Fruit fly (Drosophila melanogaster): ENCODE results near the gene Dpm1.

Dpm1 gene

dm6 chr2L:19549412-19549811 lies 23.2 kb upstream of the Dpm1 start:
- TF ChIP-seq psq (optimal IDR thresholded peaks at IDR 0.05) = no peak
- peak in 1 of 2 experiments; percentile 73 for TF ChIP-seq EcR (GFP tag; optimal IDR thresholded peaks at IDR 0.05)
- TF ChIP-seq CG8478 (optimal IDR thresholded peaks at IDR 0.05) = no peak
- TF ChIP-seq pan (optimal IDR thresholded peaks at IDR 0.05) = no peak

dm6 chr2L:19548158-19548557 lies 22.0 kb upstream of the Dpm1 start, which contains the start of gene Tep4:
Tep4 (plus strand) TSS chr2L:19548507.
- TF ChIP-seq pan (optimal IDR thresholded peaks at IDR 0.05) = no peak
- TF ChIP-seq Dll (optimal IDR thresholded peaks at IDR 0.05) = no peak
- no peak for TF ChIP-seq psq (optimal IDR thresholded peaks at IDR 0.05)
- no peak for TF ChIP-seq CG8478 (optimal IDR thresholded peaks at IDR 0.05)
- no peak for TF ChIP-seq EcR (GFP tag; optimal IDR thresholded peaks at IDR 0.05)
- TF ChIP-seq usp (GFP tag; optimal IDR thresholded peaks at IDR 0.05) = no peak

DNA sequence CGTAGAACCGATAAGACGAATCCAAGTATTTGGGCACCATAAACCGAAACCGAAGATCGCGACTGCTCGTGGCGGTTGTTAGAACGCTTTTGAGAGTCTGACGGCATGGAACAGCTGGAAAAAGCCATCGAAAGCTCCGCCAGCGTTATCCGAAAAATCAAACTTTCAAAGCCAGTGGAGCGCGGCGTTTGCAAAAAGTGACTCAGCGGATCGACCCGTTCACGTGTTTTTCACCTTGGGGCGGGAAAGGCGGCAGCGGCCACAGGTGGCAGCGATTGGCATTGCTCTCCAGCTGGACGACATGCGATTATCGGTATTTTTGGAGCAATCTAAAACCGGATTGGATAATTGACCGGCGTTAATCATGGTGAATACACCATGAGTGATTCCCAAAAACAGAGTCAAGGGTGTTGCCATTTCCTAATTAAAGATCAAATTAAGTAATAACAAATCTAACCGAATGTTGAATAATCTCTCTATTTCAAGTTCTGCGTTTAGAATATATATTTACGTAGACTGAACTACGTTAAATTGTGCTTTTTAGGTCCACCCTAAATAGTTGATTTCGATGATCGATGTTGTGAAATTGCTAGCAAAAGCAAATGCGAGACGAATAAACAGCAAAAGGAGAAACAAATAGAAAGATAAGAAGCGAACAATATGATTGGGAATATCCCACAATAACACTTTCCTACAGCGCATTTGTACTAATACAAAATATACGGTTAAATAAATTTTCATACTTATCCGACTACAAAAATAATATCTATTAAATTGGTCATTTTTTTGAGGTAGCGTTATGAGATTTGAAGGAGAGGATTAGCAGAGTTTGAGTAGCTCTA lies 20.9 kb upstream of the Dpm1 start, which contains the start of gene CG10337:
Gene CG10337, minus strand, starts transcription at position 91 of the 842 bp plus-strand sequence.
- TF ChIP-seq EcR (GFP tag; optimal IDR thresholded peaks at IDR 0.05) = no peak
- TF ChIP-seq pan (optimal IDR thresholded peaks at IDR 0.05) = no peak
- no peak for TF ChIP-seq Dll (optimal IDR thresholded peaks at IDR 0.05)
- TF ChIP-seq psq (optimal IDR thresholded peaks at IDR 0.05) = no peak
- no peak for TF ChIP-seq usp (GFP tag; optimal IDR thresholded peaks at IDR 0.05)
- no peak for TF ChIP-seq CG8478 (optimal IDR thresholded peaks at IDR 0.05)

- TF ChIP-seq Dll (optimal IDR thresholded peaks at IDR 0.05) = no peak
- no peak for TF ChIP-seq CG8478 (optimal IDR thresholded peaks at IDR 0.05)
- no peak for TF ChIP-seq usp (GFP tag; optimal IDR thresholded peaks at IDR 0.05)
- no peak for TF ChIP-seq EcR (GFP tag; optimal IDR thresholded peaks at IDR 0.05)
- TF ChIP-seq psq (optimal IDR thresholded peaks at IDR 0.05) = no peak
- no peak for TF ChIP-seq pan (optimal IDR thresholded peaks at IDR 0.05)
These were observed 16.9 kb upstream of the Dpm1 start for dm6 chr2L:19543010-19543564.

- TF ChIP-seq CG8478 (optimal IDR thresholded peaks at IDR 0.05) (no peak), EcR (GFP tag; optimal IDR thresholded peaks at IDR 0.05) (no peak), usp (GFP tag; optimal IDR thresholded peaks at IDR 0.05) (no peak), pan (optimal IDR thresholded peaks at IDR 0.05) (no peak), Dll (optimal IDR thresholded peaks at IDR 0.05) (no peak), psq (optimal IDR thresholded peaks at IDR 0.05) (no peak)
These were observed 16.2 kb upstream of the Dpm1 start for dm6 chr2L:19542268-19542773.

- TF ChIP-seq Dll (optimal IDR thresholded peaks at IDR 0.05) (no peak), EcR (GFP tag; optimal IDR thresholded peaks at IDR 0.05) (peak in 1 of 2 experiments; percentile 42), pan (optimal IDR thresholded peaks at IDR 0.05) (no peak)
These were observed 14.1 kb upstream of the Dpm1 start, which contains the start of gene CG13081 for dm6 chr2L:19540307-19540706. CG13081 (plus strand) TSS chr2L:19540607.

DNA sequence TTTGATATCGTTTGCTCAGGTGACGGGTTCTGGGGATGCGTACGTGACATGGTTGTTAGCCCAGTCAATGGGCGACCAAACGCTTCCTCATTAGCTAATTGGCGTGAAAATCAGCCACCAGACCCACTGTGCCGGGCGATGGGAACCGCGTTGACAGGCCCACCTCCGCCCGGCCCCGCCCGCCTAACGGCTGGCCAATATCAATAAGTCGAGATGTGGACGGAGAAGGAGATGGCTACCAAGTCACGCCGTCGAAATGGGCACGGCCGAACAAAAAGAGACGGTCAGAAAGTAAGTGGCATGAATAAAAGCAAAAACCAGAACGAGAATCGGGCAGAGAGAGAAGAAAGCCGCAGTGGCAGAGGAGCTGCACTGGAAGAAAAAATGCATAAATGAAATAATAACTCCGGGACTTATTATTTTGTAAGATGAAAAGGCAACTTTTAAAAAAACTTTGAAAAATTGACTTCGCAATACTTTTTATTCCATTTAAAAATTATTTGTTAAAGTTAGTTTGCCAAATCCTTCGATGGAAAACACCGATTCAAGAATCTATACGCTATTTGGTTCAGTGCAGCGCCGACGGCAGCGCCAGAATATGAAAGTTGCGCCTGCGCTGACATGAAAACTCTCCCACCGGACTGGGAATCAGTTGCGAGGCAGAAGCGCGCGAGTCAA lies 11.8 kb upstream of the Dpm1 start, which contains the start of gene CG13082:
Gene CG13082, plus strand, starts transcription at position 647 of the 678 bp plus-strand sequence.
- no peak for TF ChIP-seq Dll (optimal IDR thresholded peaks at IDR 0.05)
- no peak for TF ChIP-seq EcR (GFP tag; optimal IDR thresholded peaks at IDR 0.05)
- TF ChIP-seq pan (optimal IDR thresholded peaks at IDR 0.05) = no peak
- no peak for TF ChIP-seq usp (GFP tag; optimal IDR thresholded peaks at IDR 0.05)
- no peak for TF ChIP-seq psq (optimal IDR thresholded peaks at IDR 0.05)
- TF ChIP-seq CG8478 (optimal IDR thresholded peaks at IDR 0.05) = no peak

- TF ChIP-seq Dll (optimal IDR thresholded peaks at IDR 0.05) = no peak
- no peak for TF ChIP-seq CG8478 (optimal IDR thresholded peaks at IDR 0.05)
- no peak for TF ChIP-seq EcR (GFP tag; optimal IDR thresholded peaks at IDR 0.05)
- no peak for TF ChIP-seq pan (optimal IDR thresholded peaks at IDR 0.05)
- no peak for TF ChIP-seq usp (GFP tag; optimal IDR thresholded peaks at IDR 0.05)
- TF ChIP-seq psq (optimal IDR thresholded peaks at IDR 0.05) = no peak
These were observed 9.1 kb upstream of the Dpm1 start, which contains the start of gene CG31697 for dm6 chr2L:19535234-19535633. CG31697 (plus strand) TSS chr2L:19535448.

DNA sequence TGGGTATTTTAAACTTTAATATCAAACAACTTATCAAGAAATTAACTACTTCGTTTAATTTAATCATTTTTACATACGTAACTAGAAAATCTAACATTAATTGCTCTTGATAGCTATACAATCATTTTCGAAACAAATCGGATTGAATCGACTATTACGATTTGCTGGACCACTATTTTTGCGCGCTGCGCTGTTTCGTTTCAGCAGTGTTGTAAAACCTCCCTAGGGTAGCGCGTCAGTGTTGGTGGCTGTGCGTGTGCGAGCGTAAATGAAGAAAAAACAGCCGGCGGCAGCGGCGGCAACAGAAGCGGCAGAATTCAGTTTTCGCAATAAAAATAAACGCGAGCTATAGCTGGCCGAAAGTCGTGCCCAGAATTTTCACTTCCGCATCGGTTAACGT lies 7.1 kb upstream of the Dpm1 start, which contains the start of gene CG33116:
Gene CG33116, plus strand, starts transcription at position 233 of the 400 bp plus-strand sequence.
- TF ChIP-seq usp (GFP tag; optimal IDR thresholded peaks at IDR 0.05) (no peak), Dll (optimal IDR thresholded peaks at IDR 0.05) (no peak), CG8478 (optimal IDR thresholded peaks at IDR 0.05) (no peak), EcR (GFP tag; optimal IDR thresholded peaks at IDR 0.05) (no peak), psq (optimal IDR thresholded peaks at IDR 0.05) (no peak), pan (optimal IDR thresholded peaks at IDR 0.05) (no peak)

DNA sequence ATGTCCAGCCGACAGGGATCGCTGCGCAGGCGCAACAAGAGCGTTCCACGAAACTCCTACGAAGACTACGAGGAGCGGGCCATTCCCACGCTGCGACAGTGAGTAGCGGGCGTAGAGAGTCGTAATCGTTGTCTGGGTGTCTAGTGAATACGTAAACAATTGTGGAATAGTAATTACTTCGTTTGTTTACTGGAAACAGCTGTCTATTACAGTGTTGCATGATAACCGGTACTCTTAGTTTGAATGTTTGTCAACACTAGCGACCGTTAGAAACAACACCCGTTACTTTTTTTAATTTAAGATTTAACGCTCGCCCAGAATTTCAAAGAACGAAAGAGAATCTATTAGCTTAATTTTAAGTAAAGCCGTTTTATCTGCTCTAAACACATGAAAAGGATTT lies 3.9 kb upstream of the Dpm1 start, which contains the start of gene CG10165:
Gene CG10165, minus strand, starts transcription at position 214 of the 400 bp plus-strand sequence.
- TF ChIP-seq psq (optimal IDR thresholded peaks at IDR 0.05) (no peak), CG8478 (optimal IDR thresholded peaks at IDR 0.05) (no peak), Dll (optimal IDR thresholded peaks at IDR 0.05) (no peak), usp (GFP tag; optimal IDR thresholded peaks at IDR 0.05) (no peak), EcR (GFP tag; optimal IDR thresholded peaks at IDR 0.05) (no peak)

dm6 chr2L:19528308-19528707 lies 2.1 kb upstream of the Dpm1 start:
- TF ChIP-seq usp (GFP tag; optimal IDR thresholded peaks at IDR 0.05) (no peak), CG8478 (optimal IDR thresholded peaks at IDR 0.05) (no peak), pan (optimal IDR thresholded peaks at IDR 0.05) (no peak), psq (optimal IDR thresholded peaks at IDR 0.05) (no peak), EcR (GFP tag; optimal IDR thresholded peaks at IDR 0.05) (no peak), Dll (optimal IDR thresholded peaks at IDR 0.05) (no peak)
